Fruit fly (Drosophila melanogaster): ENCODE results near the gene Lsp1beta.
A peak's percentile ranks its signal among the peaks of the same experiment; 100 is the strongest.

Gene Lsp1beta

DNA sequence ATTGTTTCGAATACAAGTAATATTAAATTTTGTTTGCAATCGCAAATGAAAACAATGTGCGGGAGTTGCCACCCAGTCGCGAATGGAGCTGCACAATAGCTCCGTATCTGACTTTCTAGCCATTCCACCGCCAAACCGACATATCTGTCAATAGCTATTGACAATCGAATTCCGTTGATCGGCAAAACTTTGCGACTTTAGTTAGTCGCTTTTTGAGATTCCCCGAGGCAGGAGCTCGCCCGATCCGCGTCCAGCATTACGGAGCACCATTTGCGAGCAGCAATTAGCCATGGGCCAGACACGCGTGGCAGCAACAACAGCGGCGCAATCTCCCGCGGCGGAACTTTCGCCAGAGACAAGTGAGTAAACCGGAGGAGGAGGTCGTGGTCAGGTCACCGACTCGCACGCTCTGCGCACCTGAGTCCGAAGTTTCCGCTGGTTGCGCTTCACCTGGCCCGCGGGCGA lies 45.6 kb upstream of the Lsp1beta start, which contains the start of the genes CG4291 and kraken (continued):
- TF ChIP-seq CG12942 (GFP tag; optimal IDR thresholded peaks at IDR 0.05) (peak; percentile 15), CG31365 (tag; optimal IDR thresholded peaks at IDR 0.05) (no peak), sens-2 (GFP tag; IDR thresholded peaks at IDR 0.05) (no peak), peb (GFP tag; IDR thresholded peaks at IDR 0.05) (peak; percentile 6; the same call in 1 of the 2 replicates), CG1832 (GFP tag; optimal IDR thresholded peaks at IDR 0.05) (no peak), CG6765 (GFP tag; optimal IDR thresholded peaks at IDR 0.05) (peak; percentile 49), esg (GFP tag; conservative IDR thresholded peaks at IDR 0.05) (no peak), CG12071 (GFP tag; optimal IDR thresholded peaks at IDR 0.05) (no peak), CG11560 (tag; IDR thresholded peaks at IDR 0.05) (no peak; the same call in 2 of the 3 replicates), CG11398 (GFP tag; optimal IDR thresholded peaks at IDR 0.05) (no peak), en (GFP tag; optimal IDR thresholded peaks at IDR 0.05) (peak; percentile 0), CG17385 (GFP tag; optimal IDR thresholded peaks at IDR 0.05) (peak; percentile 41), ac (GFP tag; optimal IDR thresholded peaks at IDR 0.05) (no peak), NC2α (GFP tag; optimal IDR thresholded peaks at IDR 0.05) (no peak), CG34422 (GFP tag; IDR thresholded peaks at IDR 0.05) (peak; percentile 80; the same call in 2 of the 3 replicates), CG5180 (GFP tag; optimal IDR thresholded peaks at IDR 0.05) (no peak), mirr (GFP tag; optimal IDR thresholded peaks at IDR 0.05) (peak; percentile 72), pita (GFP tag; optimal IDR thresholded peaks at IDR 0.05) (no peak), oc (tag; optimal IDR thresholded peaks at IDR 0.05) (no peak), unc-4 (GFP tag; IDR thresholded peaks at IDR 0.05; ENCODE audit: partially characterized antibody) (peak; percentile 22; the same call in 1 of the 2 replicates), CG6654 (GFP tag; optimal IDR thresholded peaks at IDR 0.05) (no peak), CG13624 (GFP tag; optimal IDR thresholded peaks at IDR 0.05) (peak; percentile 71), pfk (GFP tag; optimal IDR thresholded peaks at IDR 0.05) (peak; percentile 25), CG12391 (tag; optimal IDR thresholded peaks at IDR 0.05) (peak; percentile 46), seq (GFP tag; IDR thresholded peaks at IDR 0.05) (no peak), CG7928 (GFP tag; optimal IDR thresholded peaks at IDR 0.05) (no peak), CG7745 (tag; optimal IDR thresholded peaks at IDR 0.05) (no peak), Trl (optimal IDR thresholded peaks at IDR 0.05) (no peak), Trl (GFP tag; optimal IDR thresholded peaks at IDR 0.05) (peak; percentile 47), CG10267 (tag; optimal IDR thresholded peaks at IDR 0.05) (peak; percentile 16), CG7987 (GFP tag; optimal IDR thresholded peaks at IDR 0.05) (peak; percentile 64), kah (GFP tag; optimal IDR thresholded peaks at IDR 0.05) (peak; percentile 57), fd3F (GFP tag; optimal IDR thresholded peaks at IDR 0.05) (peak; percentile 39), bigmax (GFP tag; optimal IDR thresholded peaks at IDR 0.05) (no peak), CG6175 (GFP tag; IDR thresholded peaks at IDR 0.05) (peak; percentile 31; the same call in 1 of the 3 replicates), CG12104 (GFP tag; optimal IDR thresholded peaks at IDR 0.05) (no peak), CG17359 (tag; optimal IDR thresholded peaks at IDR 0.05) (peak; percentile 24), CG2199 (GFP tag; IDR thresholded peaks at IDR 0.05) (peak; percentile 57; the same call in 1 of the 3 replicates), ttk (GFP tag; IDR thresholded peaks at IDR 0.05) (peak; percentile 47; the same call in 1 of the 2 replicates), ind (GFP tag; optimal IDR thresholded peaks at IDR 0.05) (peak; percentile 70), onecut (GFP tag; IDR thresholded peaks at IDR 0.05) (peak; percentile 68; the same call in 1 of the 2 replicates), gro (GFP tag; optimal IDR thresholded peaks at IDR 0.05) (peak; percentile 73), CG10543 (GFP tag; optimal IDR thresholded peaks at IDR 0.05) (peak; percentile 87), salm (tag; optimal IDR thresholded peaks at IDR 0.05) (peak; percentile 22), Deaf1 (tag; optimal IDR thresholded peaks at IDR 0.05) (peak; percentile 62), kay (GFP tag; optimal IDR thresholded peaks at IDR 0.05) (peak; percentile 16), CG5953 (GFP tag; IDR thresholded peaks at IDR 0.05) (0 out of 2 replicates have a peak, but pooled peaks have one; percentile 37), klu (GFP tag; IDR thresholded peaks at IDR 0.05) (peak; percentile 47; the same call in 1 of the 2 replicates), tin (GFP tag; optimal IDR thresholded peaks at IDR 0.05) (peak; percentile 24), Nf-YC (tag; optimal IDR thresholded peaks at IDR 0.05) (peak; percentile 61), unpg (GFP tag; optimal IDR thresholded peaks at IDR 0.05) (peak; percentile 44)

Measured in whole organism, embryonic.